Fruit fly (Drosophila melanogaster): ENCODE results near the gene ScsbetaA.
A peak's percentile ranks its signal among the peaks of the same experiment; 100 is the strongest.

ScsbetaA gene

dm6 chr3R:8938494-8939404 lies at the start of gene ScsbetaA (continued):
- TF ChIP-seq Chrac-16 (GFP tag; optimal IDR thresholded peaks at IDR 0.05) (no peak), CG10654 (GFP tag; optimal IDR thresholded peaks at IDR 0.05) (peak; percentile 23), Hr3 (GFP tag; optimal IDR thresholded peaks at IDR 0.05) (no peak), lov (optimal IDR thresholded peaks at IDR 0.05) (no peak), lov (GFP tag; IDR thresholded peaks at IDR 0.05) (no peak), prd (optimal IDR thresholded peaks at IDR 0.05) (no peak), prd (GFP tag; IDR thresholded peaks at IDR 0.05) (no peak), CG12744 (GFP tag; optimal IDR thresholded peaks at IDR 0.05) (no peak), Tbp (GFP tag; optimal IDR thresholded peaks at IDR 0.05) (no peak), CG13894 (tag; optimal IDR thresholded peaks at IDR 0.05) (peak; percentile 1), CG10543 (GFP tag; optimal IDR thresholded peaks at IDR 0.05) (peak; percentile 55), ab (GFP tag; optimal IDR thresholded peaks at IDR 0.05) (no peak), Dek (tag; optimal IDR thresholded peaks at IDR 0.05) (peak; percentile 48), en (GFP tag; optimal IDR thresholded peaks at IDR 0.05) (no peak), CG10462 (GFP tag; optimal IDR thresholded peaks at IDR 0.05) (no peak), grn (GFP tag; optimal IDR thresholded peaks at IDR 0.05) (peak; percentile 67), cwo (GFP tag; optimal IDR thresholded peaks at IDR 0.05) (peak; percentile 63), Deaf1 (tag; optimal IDR thresholded peaks at IDR 0.05) (no peak), GATAe (GFP tag; conservative IDR thresholded peaks at IDR 0.05) (peak; percentile 42; the same call in 1 of the 2 replicates), kay (GFP tag; optimal IDR thresholded peaks at IDR 0.05) (peak; percentile 51), Gsc (GFP tag; IDR thresholded peaks at IDR 0.05) (no peak), Doc3 (GFP tag; IDR thresholded peaks at IDR 0.05; ENCODE audit: partially characterized antibody) (peak; percentile 59; the same call in 2 of the 3 replicates), CG16815 (GFP tag; optimal IDR thresholded peaks at IDR 0.05) (no peak), ash1 (GFP tag; optimal IDR thresholded peaks at IDR 0.05) (no peak), nau (GFP tag; optimal IDR thresholded peaks at IDR 0.05) (peak; percentile 33), CG17568 (GFP tag; optimal IDR thresholded peaks at IDR 0.05) (peak; percentile 13), Dad (GFP tag; optimal IDR thresholded peaks at IDR 0.05) (no peak), CG7271 (tag; optimal IDR thresholded peaks at IDR 0.05) (no peak), CG42726 (GFP tag; IDR thresholded peaks at IDR 0.05; ENCODE audit: partially characterized antibody) (peak; percentile 89), gcm2 (GFP tag; optimal IDR thresholded peaks at IDR 0.05) (no peak), Stat92E (GFP tag; optimal IDR thresholded peaks at IDR 0.05) (peak in 1 of 3 experiments; percentile 52), CG33213 (GFP tag; optimal IDR thresholded peaks at IDR 0.05) (peak; percentile 30), CG33557 (GFP tag; optimal IDR thresholded peaks at IDR 0.05) (no peak), CG6791 (GFP tag; IDR thresholded peaks at IDR 0.05; ENCODE audit: partially characterized antibody) (peak; percentile 86), CG9797 (GFP tag; optimal IDR thresholded peaks at IDR 0.05) (peak; percentile 9), ERR (GFP tag; optimal IDR thresholded peaks at IDR 0.05) (no peak), Hey (tag; optimal IDR thresholded peaks at IDR 0.05) (no peak), CG12236 (GFP tag; optimal IDR thresholded peaks at IDR 0.05) (no peak), Spps (tag; optimal IDR thresholded peaks at IDR 0.05) (no peak), chif (GFP tag; optimal IDR thresholded peaks at IDR 0.05) (no peak), CG6689 (GFP tag; IDR thresholded peaks at IDR 0.05) (no peak), Ets97D (GFP tag; optimal IDR thresholded peaks at IDR 0.05) (peak; percentile 69), CG1233 (GFP tag; optimal IDR thresholded peaks at IDR 0.05) (no peak), Fer2 (tag; optimal IDR thresholded peaks at IDR 0.05) (no peak), CG34376 (GFP tag; optimal IDR thresholded peaks at IDR 0.05) (peak; percentile 95), CG1832 (GFP tag; optimal IDR thresholded peaks at IDR 0.05) (no peak), CG9215 (GFP tag; IDR thresholded peaks at IDR 0.05) (no peak), Ada2b (GFP tag; IDR thresholded peaks at IDR 0.05) (no peak), tna (GFP tag; IDR thresholded peaks at IDR 0.05; ENCODE audit: partially characterized antibody) (peak; percentile 66)
